Fruit fly (Drosophila melanogaster) whole organism, pupa: ENCODE measurements around the gene tau.

Experiments
- CG10348 ChIP-seq: fragments of 200-800 bp; sonication (Bioruptor generic); IDR thresholded peaks from 2 replicates; pipeline ENCODE4 v1.3.6; 2022; ENCODE audit warnings: missing biosample characterization, missing genetic modification characterization
- CG12605 ChIP-seq: fragments of 200-800 bp; sonication (Bioruptor generic); IDR thresholded peaks from 2 replicates; pipeline ENCODE4 v1.3.6; 2022; ENCODE audit warnings: missing biosample characterization, missing genetic modification characterization
- CG13204 ChIP-seq: fragments of 200-800 bp; sonication (Bioruptor generic); optimal IDR thresholded peaks from 2 replicates; lab custom pipeline; 2018; ENCODE audit warnings: missing biosample characterization, mild to moderate bottlenecking, missing genetic modification characterization, moderate library complexity
- CG14655 ChIP-seq: fragments of 200-800 bp; sonication (Bioruptor generic); optimal IDR thresholded peaks from 3 replicates; lab custom pipeline; 2017; ENCODE audit warnings: mild to moderate bottlenecking, missing biosample characterization, missing genetic modification reagents, missing genetic modification characterization
- CG15710 ChIP-seq: fragments of 200-800 bp; sonication (Bioruptor generic); optimal IDR thresholded peaks from 2 replicates; lab custom pipeline; 2018; ENCODE audit warnings: missing biosample characterization, mild to moderate bottlenecking, missing genetic modification characterization, moderate library complexity
- CG17806 ChIP-seq: fragments of 200-800 bp; sonication (Bioruptor generic); optimal IDR thresholded peaks from 2 replicates; lab custom pipeline; 2018; ENCODE audit warnings: missing biosample characterization, mild to moderate bottlenecking, missing genetic modification characterization, moderate library complexity
- CG32121 ChIP-seq: fragments of 200-800 bp; sonication (Bioruptor generic); IDR thresholded peaks from 2 replicates; pipeline ENCODE4 v1.3.6; 2022; ENCODE audit warnings: missing biosample characterization, missing genetic modification characterization
- CG34367 ChIP-seq: fragments of 200-800 bp; sonication (Bioruptor generic); optimal IDR thresholded peaks from 2 replicates; lab custom pipeline; 2018; ENCODE audit warnings: missing biosample characterization, mild to moderate bottlenecking, missing genetic modification characterization
- CG4496 ChIP-seq: fragments of 200-800 bp; sonication (Bioruptor generic); IDR thresholded peaks from 3 replicates; pipeline ENCODE4 v1.3.6; 2022; ENCODE audit warnings: missing biosample characterization, missing genetic modification characterization
- CG8159 ChIP-seq: fragments of 200-800 bp; sonication (Bioruptor generic); optimal IDR thresholded peaks from 3 replicates; lab custom pipeline; 2018; ENCODE audit warnings: missing biosample characterization, mild to moderate bottlenecking, missing genetic modification characterization, moderate library complexity
- CG8301 ChIP-seq: fragments of 200-800 bp; sonication (Bioruptor generic); optimal IDR thresholded peaks from 2 replicates; lab custom pipeline; 2018; ENCODE audit warnings: missing biosample characterization, mild to moderate bottlenecking, missing genetic modification characterization
- CG9948 ChIP-seq: fragments of 200-800 bp; sonication (Bioruptor generic); optimal IDR thresholded peaks from 2 replicates; lab custom pipeline; 2018; ENCODE audit warnings: missing biosample characterization, mild to moderate bottlenecking, missing genetic modification characterization, moderate library complexity
- D1 ChIP-seq: fragments of 200-800 bp; sonication (Bioruptor generic); optimal IDR thresholded peaks from 2 replicates; lab custom pipeline; 2018; ENCODE audit warnings: missing biosample characterization, mild to moderate bottlenecking, missing genetic modification characterization, moderate library complexity
- EcR ChIP-seq: fragments of 200-800 bp; sonication (Bioruptor generic); optimal IDR thresholded peaks from 3 replicates; lab custom pipeline; 2019; ENCODE audit warnings: missing biosample characterization, missing genetic modification characterization, mild to moderate bottlenecking, moderate library complexity, missing genetic modification reagents
- Ets98B ChIP-seq: fragments of 200-800 bp; sonication (Bioruptor generic); IDR thresholded peaks from 2 replicates; pipeline ENCODE4 v1.3.6; 2022; ENCODE audit warnings: missing biosample characterization, missing genetic modification characterization
- Pif1A ChIP-seq: fragments of 200-800 bp; sonication (Bioruptor generic); optimal IDR thresholded peaks from 3 replicates; lab custom pipeline; 2016; ENCODE audit warnings: missing biosample characterization, missing genetic modification characterization
- Pif1B ChIP-seq: fragments of 200-800 bp; sonication (Bioruptor generic); optimal IDR thresholded peaks from 3 replicates; lab custom pipeline; 2016; ENCODE audit warnings: missing biosample characterization, missing genetic modification characterization
- Snoo ChIP-seq: fragments of 200-800 bp; sonication (Bioruptor generic); optimal IDR thresholded peaks from 3 replicates; lab custom pipeline; 2017; ENCODE audit warnings: missing biosample characterization, mild to moderate bottlenecking, missing genetic modification characterization, inconsistent platforms
- fd96Ca ChIP-seq: fragments of 200-800 bp; sonication (Bioruptor generic); IDR thresholded peaks from 3 replicates; pipeline ENCODE4 v1.3.6; 2022; ENCODE audit warnings: missing biosample characterization, missing genetic modification characterization
- gl ChIP-seq: fragments of 200-800 bp; sonication (Bioruptor generic); optimal IDR thresholded peaks from 2 replicates; lab custom pipeline; 2018; ENCODE audit warnings: missing biosample characterization, mild to moderate bottlenecking, missing genetic modification characterization
- rn ChIP-seq: fragments of 200-800 bp; sonication (Bioruptor generic); IDR thresholded peaks from 2 replicates; pipeline ENCODE4 v1.3.6; 2022; ENCODE audit warnings: missing biosample characterization, missing genetic modification characterization

tau gene

dm6 chr3R:27621861-27622260 is 34.9 kb downstream of the tau start:
- TF ChIP-seq CG17806 (tag; lab: Kevin White, UChicago) (no peak), rn (GFP tag; lab: Robert Waterston, UW) (no peak), D1 (tag; lab: Kevin White, UChicago) (no peak), CG8301 (tag; lab: Kevin White, UChicago) (no peak), EcR (GFP tag; lab: Kevin White, UChicago) (no peak), CG32121 (GFP tag; lab: Robert Waterston, UW) (no peak), Ets98B (GFP tag; lab: Robert Waterston, UW) (no peak), CG15710 (tag; lab: Kevin White, UChicago) (peak; percentile 31), gl (tag; lab: Kevin White, UChicago) (no peak), CG34367 (tag; lab: Kevin White, UChicago) (no peak), Snoo (tag; lab: Kevin White, UChicago) (no peak), CG4496 (no peak), Pif1A (GFP tag; lab: Kevin White, UChicago) (no peak), CG8159 (tag; lab: Kevin White, UChicago) (peak; percentile 42), CG10348 (GFP tag; lab: Robert Waterston, UW) (no peak), fd96Ca (GFP tag; lab: Robert Waterston, UW) (no peak), CG13204 (GFP tag; lab: Kevin White, UChicago) (no peak), CG14655 (GFP tag; lab: Kevin White, UChicago) (peak; percentile 4)

dm6 chr3R:27616493-27616892 is 40.3 kb downstream of the tau start:
- TF ChIP-seq D1 (tag; lab: Kevin White, UChicago) (no peak), CG17806 (tag; lab: Kevin White, UChicago) (no peak), Pif1A (GFP tag; lab: Kevin White, UChicago) (no peak), fd96Ca (GFP tag; lab: Robert Waterston, UW) (no peak), CG14655 (GFP tag; lab: Kevin White, UChicago) (no peak), Ets98B (GFP tag; lab: Robert Waterston, UW) (no peak), CG8301 (tag; lab: Kevin White, UChicago) (no peak), Pif1B (no peak)

dm6 chr3R:27613814-27614213 is 43.0 kb downstream of the tau start:
- TF ChIP-seq CG8159 (tag; lab: Kevin White, UChicago) (peak; percentile 48), CG17806 (tag; lab: Kevin White, UChicago) (peak; percentile 8), CG9948 (tag; lab: Kevin White, UChicago) (no peak)

dm6 chr3R:27610622-27611021 is 46.2 kb downstream of the tau start:
- no peak for TF ChIP-seq rn (GFP tag; lab: Robert Waterston, UW)
- TF ChIP-seq CG14655 (GFP tag; lab: Kevin White, UChicago), result no peak
- no peak for TF ChIP-seq CG13204 (GFP tag; lab: Kevin White, UChicago)
- TF ChIP-seq EcR (GFP tag; lab: Kevin White, UChicago), result no peak
- no peak for TF ChIP-seq CG8159 (tag; lab: Kevin White, UChicago)
- no peak for TF ChIP-seq D1 (tag; lab: Kevin White, UChicago)
- no peak for TF ChIP-seq fd96Ca (GFP tag; lab: Robert Waterston, UW)
- no peak for TF ChIP-seq CG4496
- no peak for TF ChIP-seq Ets98B (GFP tag; lab: Robert Waterston, UW)
- TF ChIP-seq Pif1B, result no peak
- no peak for TF ChIP-seq CG9948 (tag; lab: Kevin White, UChicago)
- no peak for TF ChIP-seq CG8301 (tag; lab: Kevin White, UChicago)
- TF ChIP-seq gl (tag; lab: Kevin White, UChicago), result no peak
- no peak for TF ChIP-seq CG17806 (tag; lab: Kevin White, UChicago)
- TF ChIP-seq, all 21 proteins: peak for 0

dm6 chr3R:27609118-27610042 is 47.4 kb downstream of the tau start:
- TF ChIP-seq CG14655 (GFP tag; lab: Kevin White, UChicago), result no peak
- TF ChIP-seq Snoo (tag; lab: Kevin White, UChicago), result no peak
- no peak for TF ChIP-seq CG15710 (tag; lab: Kevin White, UChicago)
- no peak for TF ChIP-seq CG17806 (tag; lab: Kevin White, UChicago)
- TF ChIP-seq D1 (tag; lab: Kevin White, UChicago), result no peak
- no peak for TF ChIP-seq gl (tag; lab: Kevin White, UChicago)
- no peak for TF ChIP-seq CG10348 (GFP tag; lab: Robert Waterston, UW)
- no peak for TF ChIP-seq CG32121 (GFP tag; lab: Robert Waterston, UW)
- TF ChIP-seq CG12605 (GFP tag; lab: Robert Waterston, UW), result no peak

- TF ChIP-seq fd96Ca (GFP tag; lab: Robert Waterston, UW), result 0 out of 3 replicates have a peak, but pooled peaks have one; percentile 8
- TF ChIP-seq CG12605 (GFP tag; lab: Robert Waterston, UW), result no peak
- no peak for TF ChIP-seq CG32121 (GFP tag; lab: Robert Waterston, UW)
These were observed 48.3 kb downstream of the tau start for dm6 chr3R:27608536-27608935.
